Fruit fly (Drosophila melanogaster): ENCODE data around the gene CG5177.
A peak's percentile ranks its signal among the peaks of the same experiment; 100 is the strongest.

CG5177 gene

DNA sequence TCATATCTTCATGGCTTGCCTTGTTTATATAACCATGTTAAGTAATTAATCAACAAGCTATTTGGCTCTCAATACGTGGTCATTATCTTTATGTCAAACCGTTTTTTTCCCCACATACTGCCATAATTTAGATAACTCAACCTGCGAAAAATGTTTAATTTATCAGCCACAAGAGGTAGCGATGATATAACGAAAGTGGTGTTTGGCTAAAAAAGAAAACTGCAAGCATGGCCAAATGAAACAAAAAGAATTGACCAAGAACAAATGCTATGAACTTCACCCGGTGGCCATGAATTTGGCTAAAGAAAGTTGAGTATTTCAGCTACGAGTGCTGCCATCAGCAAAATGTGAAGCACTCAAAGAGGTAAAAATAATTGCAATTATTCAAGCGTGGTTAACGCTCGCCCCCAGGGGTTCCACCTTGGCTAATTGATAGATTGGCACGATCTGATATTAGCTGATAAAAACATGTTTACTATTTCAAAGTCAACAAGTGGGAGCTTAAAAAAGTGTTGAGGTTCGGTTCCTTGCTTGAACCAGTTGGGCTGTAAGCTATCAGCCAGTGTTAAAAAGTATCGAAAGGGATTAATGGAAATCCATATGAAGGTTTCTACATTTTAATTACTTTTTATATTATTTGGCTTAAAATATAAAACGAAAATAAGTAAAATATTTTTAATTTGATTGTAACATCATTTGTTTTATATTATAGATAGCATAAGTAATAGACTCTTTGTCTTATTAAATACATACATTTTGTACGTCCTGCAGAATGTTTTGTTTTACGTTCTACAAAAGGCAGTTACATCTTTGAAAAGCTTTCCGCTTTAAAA is 31.7 kb downstream of the CG5177 start (continued):
- peak; percentile 52 for TF ChIP-seq CG6765 (GFP tag; optimal IDR thresholded peaks at IDR 0.05)
- peak; percentile 84 for TF ChIP-seq CG10209 (GFP tag; optimal IDR thresholded peaks at IDR 0.05)
- no peak for TF ChIP-seq phol (tag; optimal IDR thresholded peaks at IDR 0.05)
- TF ChIP-seq Sry-δ (GFP tag; optimal IDR thresholded peaks at IDR 0.05) = peak; percentile 43
- TF ChIP-seq Dip3 (GFP tag; optimal IDR thresholded peaks at IDR 0.05) = peak; percentile 39
- peak; percentile 71 for TF ChIP-seq Fer2 (tag; optimal IDR thresholded peaks at IDR 0.05)
- TF ChIP-seq CG9932 (GFP tag; IDR thresholded peaks at IDR 0.05) = peak; percentile 67
- TF ChIP-seq tap (tag; optimal IDR thresholded peaks at IDR 0.05) = peak; percentile 29
- peak; percentile 11 for TF ChIP-seq salm (tag; optimal IDR thresholded peaks at IDR 0.05)
- peak; percentile 42 for TF ChIP-seq CG6689 (GFP tag; IDR thresholded peaks at IDR 0.05)
- peak; percentile 30 for TF ChIP-seq pzg (GFP tag; optimal IDR thresholded peaks at IDR 0.05)
- peak; percentile 46; the same call in 2 of the 3 replicates for TF ChIP-seq CG2199 (GFP tag; IDR thresholded peaks at IDR 0.05)
- peak; percentile 90 for TF ChIP-seq sob (GFP tag; IDR thresholded peaks at IDR 0.05)
- TF ChIP-seq CG11696 (GFP tag; IDR thresholded peaks at IDR 0.05) = peak; percentile 66
- TF ChIP-seq CG2129 (GFP tag; IDR thresholded peaks at IDR 0.05; ENCODE audit: partially characterized antibody) = no peak
- peak; percentile 7 for TF ChIP-seq HmgD (GFP tag; optimal IDR thresholded peaks at IDR 0.05)
- peak; percentile 82 for TF ChIP-seq CG1233 (GFP tag; optimal IDR thresholded peaks at IDR 0.05)
- no peak for TF ChIP-seq CG34224 (GFP tag; IDR thresholded peaks at IDR 0.05; ENCODE audit: partially characterized antibody)
- peak; percentile 43; the same call in 1 of the 2 replicates for TF ChIP-seq CG16779 (GFP tag; IDR thresholded peaks at IDR 0.05)
- peak in 1 of 2 experiments; percentile 49 for TF ChIP-seq insv (GFP tag; optimal IDR thresholded peaks at IDR 0.05)
- TF ChIP-seq Blimp-1 (GFP tag; optimal IDR thresholded peaks at IDR 0.05) = peak; percentile 43
- TF ChIP-seq Kr (GFP tag; optimal IDR thresholded peaks at IDR 0.05) = no peak
- no peak for TF ChIP-seq Ssrp (tag; optimal IDR thresholded peaks at IDR 0.05)
- TF ChIP-seq bab2 (GFP tag; optimal IDR thresholded peaks at IDR 0.05) = peak; percentile 84
- peak; percentile 79 for TF ChIP-seq CG13123 (GFP tag; optimal IDR thresholded peaks at IDR 0.05)
- TF ChIP-seq jigr1 (GFP tag; IDR thresholded peaks at IDR 0.05) = no peak
- peak; percentile 54 for TF ChIP-seq CG6854 (GFP tag; optimal IDR thresholded peaks at IDR 0.05)
- TF ChIP-seq gcm2 (GFP tag; optimal IDR thresholded peaks at IDR 0.05) = peak; percentile 71
- TF ChIP-seq CG18619 (GFP tag; optimal IDR thresholded peaks at IDR 0.05) = peak; percentile 76
- TF ChIP-seq ken (GFP tag; IDR thresholded peaks at IDR 0.05) = no peak
- peak; percentile 89 for TF ChIP-seq Atf6 (GFP tag; IDR thresholded peaks at IDR 0.05)
- TF ChIP-seq bsh (GFP tag; optimal IDR thresholded peaks at IDR 0.05) = peak in 1 of 2 experiments; percentile 59
- peak; percentile 81 for TF ChIP-seq CG13296 (GFP tag; optimal IDR thresholded peaks at IDR 0.05)
- TF ChIP-seq hth (optimal IDR thresholded peaks at IDR 0.05) = no peak
- no peak for TF ChIP-seq CG7271 (tag; optimal IDR thresholded peaks at IDR 0.05)
- TF ChIP-seq crp (GFP tag; optimal IDR thresholded peaks at IDR 0.05) = no peak
- peak; percentile 52 for TF ChIP-seq Mes4 (GFP tag; optimal IDR thresholded peaks at IDR 0.05)
- 0 out of 2 replicates have a peak, but pooled peaks have one; percentile 7 for TF ChIP-seq CG32772 (GFP tag; IDR thresholded peaks at IDR 0.05)
- peak; percentile 54 for TF ChIP-seq unpg (GFP tag; optimal IDR thresholded peaks at IDR 0.05)
- no peak for TF ChIP-seq gt (GFP tag; IDR thresholded peaks at IDR 0.05)
- peak; percentile 9 for TF ChIP-seq Hand (GFP tag; optimal IDR thresholded peaks at IDR 0.05)
- peak; percentile 33 for TF ChIP-seq CG8290 (GFP tag; optimal IDR thresholded peaks at IDR 0.05)
- peak; percentile 22 to 97 for TF ChIP-seq CG8290 (tag; optimal IDR thresholded peaks at IDR 0.05)
- TF ChIP-seq wdn (GFP tag; IDR thresholded peaks at IDR 0.05) = peak; percentile 64
- TF ChIP-seq nau (GFP tag; optimal IDR thresholded peaks at IDR 0.05) = peak; percentile 80
- TF ChIP-seq zfh2 (GFP tag; optimal IDR thresholded peaks at IDR 0.05) = peak; percentile 70
- peak; percentile 53 for TF ChIP-seq Mad (GFP tag; optimal IDR thresholded peaks at IDR 0.05)
- peak; percentile 42 for TF ChIP-seq wor (GFP tag; IDR thresholded peaks at IDR 0.05)
- no peak for TF ChIP-seq Bgb (GFP tag; IDR thresholded peaks at IDR 0.05; ENCODE audit: partially characterized antibody)

Data from whole organism, embryonic.